Fruit fly (Drosophila melanogaster): ENCODE results near the gene CG18598.

- TF ChIP-seq Mnt (GFP tag; optimal IDR thresholded peaks at IDR 0.05) (no peak), cic (GFP tag; optimal IDR thresholded peaks at IDR 0.05) (no peak), tj (GFP tag; optimal IDR thresholded peaks at IDR 0.05) (no peak), CG11617 (GFP tag; optimal IDR thresholded peaks at IDR 0.05) (no peak), CG12768 (GFP tag; optimal IDR thresholded peaks at IDR 0.05) (no peak), pad (GFP tag; optimal IDR thresholded peaks at IDR 0.05) (no peak), kay (GFP tag; ENCODE audit: borderline replicate concordance) (no peak), Crg-1 (GFP tag; optimal IDR thresholded peaks at IDR 0.05) (no peak), Clk (GFP tag; optimal IDR thresholded peaks at IDR 0.05) (no peak), CG33017 (tag; optimal IDR thresholded peaks at IDR 0.05) (no peak), Hr96 (GFP tag; optimal IDR thresholded peaks at IDR 0.05) (no peak), cnc (optimal IDR thresholded peaks at IDR 0.05) (no peak)
These were observed 10.7 kb downstream of the CG18598 start for dm6 chr3R:18261602-18262001.
